Worm (Caenorhabditis elegans) whole organism, L4 larva: ENCODE results near the gene acdh-12.

ENCODE experiments used
- Y105C5A.15 ChIP-seq: fragments of 200-800 bp; sonication (Bioruptor generic); IDR thresholded peaks from 2 replicates; pipeline ENCODE4 v1.3.6; 2022; ENCODE audit warnings: missing genetic modification characterization, missing compliant biosample characterization
- Y48G9A.11 ChIP-seq: fragments of 200-800 bp; sonication (Bioruptor generic); IDR thresholded peaks from 2 replicates; pipeline ENCODE4 v1.3.6; 2022; ENCODE audit warnings: missing genetic modification reagents, missing genetic modification characterization, missing compliant biosample characterization
- Y5F2A.4 ChIP-seq: fragments of 200-800 bp; sonication (Bioruptor generic); optimal IDR thresholded peaks from 2 replicates; lab custom pipeline; 2018; ENCODE audit warnings: mild to moderate bottlenecking, missing genetic modification characterization, missing compliant biosample characterization
- ZK337.2 ChIP-seq: fragments of 200-800 bp; sonication (Bioruptor generic); IDR thresholded peaks from 2 replicates; pipeline ENCODE4 v1.3.6; 2022; ENCODE audit warnings: missing genetic modification reagents, missing genetic modification characterization, missing compliant biosample characterization
- ZK546.5 ChIP-seq, 2 experiments: sonication (generic microtip); optimal IDR thresholded peaks; 2 replicates each; lab custom pipeline; 2017; ENCODE audit warnings: missing biosample characterization in 2 of 2, missing genetic modification characterization in 2 of 2
- aha-1 ChIP-seq: fragments of 150-350 bp; peaks from one replicate; lab custom pipeline; 2014; ENCODE audit warnings: missing biosample characterization, missing genetic modification characterization
- aly-2 ChIP-seq: sonication (generic microtip); optimal IDR thresholded peaks from 2 replicates; lab custom pipeline; 2018; ENCODE audit warnings: missing biosample characterization, missing genetic modification characterization
- arid-1 ChIP-seq: fragments of 200-800 bp; sonication (Bioruptor generic); conservative IDR thresholded peaks from 2 replicates; pipeline ENCODE4 v1.3.6; 2022; ENCODE audit warnings: missing genetic modification reagents, missing genetic modification characterization, missing compliant biosample characterization
- attf-4 ChIP-seq: sonication (generic microtip); optimal IDR thresholded peaks from 3 replicates; lab custom pipeline; 2017; ENCODE audit warnings: missing biosample characterization, missing genetic modification characterization
- ceh-28 ChIP-seq: fragments of 150-350 bp; optimal IDR thresholded peaks from 2 replicates; lab custom pipeline; 2014; ENCODE audit warnings: missing biosample characterization, missing genetic modification reagents, missing genetic modification characterization
- ceh-44 ChIP-seq: fragments of 200-800 bp; sonication (Bioruptor generic); IDR thresholded peaks from 2 replicates; pipeline ENCODE4 v1.3.6; 2022; ENCODE audit warnings: missing genetic modification reagents, missing genetic modification characterization, missing compliant biosample characterization
- cey-2 ChIP-seq: sonication (generic microtip); optimal IDR thresholded peaks from 3 replicates; lab custom pipeline; 2017; ENCODE audit warnings: missing genetic modification characterization, mild to moderate bottlenecking, missing compliant biosample characterization, antibody characterized with exemption, borderline replicate concordance; ENCODE audit not compliant: insufficient read depth
- ctbp-1 ChIP-seq: fragments of 200-800 bp; sonication (Bioruptor generic); IDR thresholded peaks from 2 replicates; pipeline ENCODE4 v1.3.6; 2022; ENCODE audit warnings: missing genetic modification reagents, missing genetic modification characterization, missing compliant biosample characterization
- daf-16 ChIP-seq, 3 experiments: sonication (generic microtip); optimal IDR thresholded peaks; 2 replicates each; lab custom pipeline; 2016 to 2017; ENCODE audit warnings: missing genetic modification characterization in 3 of 3, missing genetic modification reagents in 3 of 3, mild to moderate bottlenecking in 2 of 3, missing compliant biosample characterization in 2 of 3, missing biosample characterization in 1 of 3, moderate library complexity in 1 of 3
- daf-19 ChIP-seq: fragments of 200-800 bp; sonication (Bioruptor generic); conservative IDR thresholded peaks from 2 replicates; pipeline ENCODE4 v1.3.6; 2022; ENCODE audit warnings: missing genetic modification characterization, missing compliant biosample characterization
- dmd-8 ChIP-seq: fragments of 200-800 bp; sonication (Bioruptor generic); IDR thresholded peaks from 2 replicates; pipeline ENCODE4 v1.3.6; 2022; ENCODE audit warnings: missing genetic modification characterization, missing compliant biosample characterization
- dpl-1 ChIP-seq: fragments of 150-350 bp; optimal IDR thresholded peaks from 2 replicates; lab custom pipeline; 2014; ENCODE audit warnings: missing biosample characterization, missing genetic modification reagents, missing genetic modification characterization
- gei-8 ChIP-seq: fragments of 200-800 bp; sonication (Bioruptor generic); optimal IDR thresholded peaks from 2 replicates; lab custom pipeline; 2018; ENCODE audit warnings: mild to moderate bottlenecking, missing genetic modification characterization, missing compliant biosample characterization
- jun-1 ChIP-seq: fragments of 150-350 bp; optimal IDR thresholded peaks from 2 replicates; lab custom pipeline; 2014; ENCODE audit warnings: missing biosample characterization, missing genetic modification reagents, missing genetic modification characterization
- lim-7 ChIP-seq: fragments of 200-800 bp; sonication (Bioruptor generic); IDR thresholded peaks from 2 replicates; pipeline ENCODE4 v1.3.6; 2022; ENCODE audit warnings: missing genetic modification characterization, missing compliant biosample characterization
- lin-13 ChIP-seq: fragments of 150-350 bp; optimal IDR thresholded peaks from 2 replicates; lab custom pipeline; 2014; ENCODE audit warnings: missing biosample characterization, missing genetic modification reagents, missing genetic modification characterization
- lin-39 ChIP-seq: fragments of 150-350 bp; optimal IDR thresholded peaks from 2 replicates; lab custom pipeline; 2014; ENCODE audit warnings: missing biosample characterization, missing genetic modification reagents, missing genetic modification characterization
- lsy-2 ChIP-seq, 2 experiments: fragments of 150-350 bp in 1 of 2; sonication (generic microtip) in 1 of 2; optimal IDR thresholded peaks; 2 replicates each; lab custom pipeline; 2014 to 2017; ENCODE audit warnings: missing biosample characterization in 2 of 2, missing genetic modification characterization in 2 of 2
- madf-9 ChIP-seq: fragments of 200-800 bp; sonication (Bioruptor generic); conservative IDR thresholded peaks from 2 replicates; pipeline ENCODE4 v1.3.6; 2022; ENCODE audit warnings: missing genetic modification reagents, missing genetic modification characterization, missing compliant biosample characterization
- mep-1 ChIP-seq: fragments of 150-350 bp; sonication (generic microtip); optimal IDR thresholded peaks from 3 replicates; lab custom pipeline; 2014; ENCODE audit warnings: missing biosample characterization, missing genetic modification characterization
- mxl-3 ChIP-seq: fragments of 200-800 bp; sonication (Bioruptor generic); optimal IDR thresholded peaks from 2 replicates; lab custom pipeline; 2018; ENCODE audit warnings: mild to moderate bottlenecking, missing genetic modification characterization, missing compliant biosample characterization
- nhr-10 ChIP-seq: fragments of 150-350 bp; optimal IDR thresholded peaks from 2 replicates; lab custom pipeline; 2014; ENCODE audit warnings: missing biosample characterization, missing genetic modification characterization
- nhr-102 ChIP-seq: sonication (generic microtip); optimal IDR thresholded peaks from 2 replicates; lab custom pipeline; 2016; ENCODE audit warnings: mild to moderate bottlenecking, missing genetic modification characterization, moderate library complexity, missing compliant biosample characterization
- nhr-11 ChIP-seq: fragments of 150-350 bp; optimal IDR thresholded peaks from 2 replicates; lab custom pipeline; 2014; ENCODE audit warnings: missing biosample characterization, missing genetic modification characterization
- nhr-237 ChIP-seq: sonication (generic microtip); optimal IDR thresholded peaks from 2 replicates; lab custom pipeline; 2017; ENCODE audit warnings: missing biosample characterization, missing genetic modification characterization
- nhr-25 ChIP-seq: sonication (generic microtip); optimal IDR thresholded peaks from 2 replicates; lab custom pipeline; 2017; ENCODE audit warnings: missing genetic modification characterization, mild to moderate bottlenecking, missing compliant biosample characterization, antibody characterized with exemption, moderate library complexity, borderline replicate concordance; ENCODE audit not compliant: insufficient read depth
- nhr-6 ChIP-seq: fragments of 150-350 bp; optimal IDR thresholded peaks from 2 replicates; lab custom pipeline; 2014; ENCODE audit warnings: missing biosample characterization, missing genetic modification characterization
- nhr-76 ChIP-seq: fragments of 150-350 bp; optimal IDR thresholded peaks from 2 replicates; lab custom pipeline; 2014; ENCODE audit warnings: missing biosample characterization, missing genetic modification characterization
- pha-4 ChIP-seq, 2 experiments: fragments of 150-350 bp in 1 of 2; fragments of 200-800 bp in 1 of 2; sonication (Bioruptor generic) in 1 of 2; IDR thresholded peaks in 1 of 2; optimal IDR thresholded peaks in 1 of 2; 2 replicates each; pipeline versions ENCODE4 v1.3.6 to Lab custom; 2014 to 2022; ENCODE audit warnings: missing genetic modification characterization in 2 of 2, missing genetic modification reagents in 2 of 2, missing biosample characterization in 1 of 2, missing compliant biosample characterization in 1 of 2
- php-3 ChIP-seq: fragments of 200-800 bp; sonication (Bioruptor generic); IDR thresholded peaks from 2 replicates; pipeline ENCODE4 v1.3.6; 2022; ENCODE audit warnings: missing genetic modification reagents, missing genetic modification characterization, missing compliant biosample characterization
- rbr-2 ChIP-seq: sonication (generic microtip); optimal IDR thresholded peaks from 2 replicates; lab custom pipeline; 2016; ENCODE audit warnings: missing genotype, missing genetic modification characterization, missing compliant biosample characterization
- set-16 ChIP-seq: fragments of 200-800 bp; sonication (Bioruptor generic); IDR thresholded peaks from 2 replicates; pipeline ENCODE4 v1.3.6; 2022; ENCODE audit warnings: missing genetic modification reagents, missing genetic modification characterization, missing compliant biosample characterization
- snpc-1.2 ChIP-seq: fragments of 200-800 bp; sonication (Bioruptor generic); IDR thresholded peaks from 2 replicates; pipeline ENCODE4 v1.3.6; 2022; ENCODE audit warnings: missing genetic modification reagents, missing genetic modification characterization, missing compliant biosample characterization
- snpc-4 ChIP-seq: fragments of 150-350 bp; optimal IDR thresholded peaks from 2 replicates; lab custom pipeline; 2014; ENCODE audit warnings: missing biosample characterization, missing genetic modification characterization
- spr-3 ChIP-seq: fragments of 200-800 bp; sonication (Bioruptor generic); optimal IDR thresholded peaks from 2 replicates; lab custom pipeline; 2018; ENCODE audit warnings: mild to moderate bottlenecking, missing genetic modification characterization, missing compliant biosample characterization
- tag-97 ChIP-seq: fragments of 200-800 bp; sonication (Bioruptor generic); IDR thresholded peaks from 2 replicates; pipeline ENCODE4 v1.3.6; 2022; ENCODE audit warnings: missing genetic modification characterization, missing compliant biosample characterization
- tra-1 ChIP-seq: fragments of 200-800 bp; sonication (Bioruptor generic); IDR thresholded peaks from 2 replicates; pipeline ENCODE4 v1.3.6; 2022; ENCODE audit warnings: missing genetic modification reagents, missing genetic modification characterization, missing compliant biosample characterization
- vab-7 ChIP-seq: fragments of 200-800 bp; sonication (Bioruptor generic); IDR thresholded peaks from 2 replicates; pipeline ENCODE4 v1.3.6; 2022; ENCODE audit warnings: missing genetic modification reagents, missing genetic modification characterization, missing compliant biosample characterization
- zag-1 ChIP-seq: fragments of 150-350 bp; optimal IDR thresholded peaks from 2 replicates; lab custom pipeline; 2014; ENCODE audit warnings: missing biosample characterization, missing genetic modification characterization
- zip-11 ChIP-seq: fragments of 200-800 bp; sonication (Bioruptor generic); IDR thresholded peaks from 2 replicates; pipeline ENCODE4 v1.3.6; 2022; ENCODE audit warnings: missing genetic modification characterization, missing compliant biosample characterization
- zip-2 ChIP-seq: fragments of 150-350 bp; optimal IDR thresholded peaks from 2 replicates; lab custom pipeline; 2014; ENCODE audit warnings: missing biosample characterization, missing genetic modification characterization

Gene acdh-12

DNA sequence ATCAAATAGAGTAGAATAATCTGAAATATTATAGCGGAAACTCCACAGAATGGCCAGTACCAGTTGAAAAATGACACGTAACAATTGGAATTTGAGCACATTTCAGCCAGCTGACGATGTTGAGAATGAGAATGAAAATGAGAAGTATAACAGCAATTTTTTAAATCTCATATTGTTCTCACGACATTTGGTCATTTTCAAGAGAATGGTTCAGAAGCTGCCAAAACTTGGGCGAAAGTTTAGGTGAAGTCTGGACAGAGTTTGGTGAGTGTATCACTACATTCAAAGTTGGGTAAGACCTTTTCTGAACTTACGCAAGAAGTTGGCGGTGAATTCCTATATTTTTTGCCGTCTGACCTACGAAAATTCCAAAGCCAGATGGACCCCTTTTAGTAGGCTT is 9.5 kb upstream of the acdh-12 start, which contains the start of gene srd-58:
Gene srd-58 (minus strand): TSS at position 101 of the 400 bp plus-strand sequence.
- TF ChIP-seq Y48G9A.11 (GFP tag; lab: Robert Waterston, UW), result no peak
- no peak for TF ChIP-seq snpc-1.2 (GFP tag; lab: Robert Waterston, UW)
- TF ChIP-seq spr-3 (GFP tag; lab: Kevin White, UChicago), result no peak
- TF ChIP-seq cey-2 (tag; lab: Kevin White, UChicago), result no peak
- no peak for TF ChIP-seq zip-11 (GFP tag; lab: Robert Waterston, UW)
- TF ChIP-seq jun-1 (tag; lab: Kevin White, UChicago), result no peak
- no peak for TF ChIP-seq lin-13 (GFP tag; lab: Kevin White, UChicago)
- TF ChIP-seq gei-8 (GFP tag; lab: Kevin White, UChicago), result no peak
- TF ChIP-seq zip-2, result no peak
- no peak for TF ChIP-seq ZK546.5 (tag; optimal IDR thresholded peaks at IDR 0.05; lab: Kevin White, UChicago)
- TF ChIP-seq zag-1 (tag; lab: Kevin White, UChicago), result no peak
- no peak for TF ChIP-seq lsy-2 (tag; optimal IDR thresholded peaks at IDR 0.05; lab: Kevin White, UChicago)
- TF ChIP-seq nhr-6 (tag; lab: Kevin White, UChicago), result no peak
- no peak for TF ChIP-seq aha-1 (tag; lab: Kevin White, UChicago)
- TF ChIP-seq lin-39 (tag; lab: Kevin White, UChicago), result no peak
- no peak for TF ChIP-seq daf-16 (GFP tag; optimal IDR thresholded peaks at IDR 0.05; lab: Kevin White, UChicago)
- TF ChIP-seq daf-16 (tag; optimal IDR thresholded peaks at IDR 0.05; lab: Kevin White, UChicago), result no peak

DNA sequence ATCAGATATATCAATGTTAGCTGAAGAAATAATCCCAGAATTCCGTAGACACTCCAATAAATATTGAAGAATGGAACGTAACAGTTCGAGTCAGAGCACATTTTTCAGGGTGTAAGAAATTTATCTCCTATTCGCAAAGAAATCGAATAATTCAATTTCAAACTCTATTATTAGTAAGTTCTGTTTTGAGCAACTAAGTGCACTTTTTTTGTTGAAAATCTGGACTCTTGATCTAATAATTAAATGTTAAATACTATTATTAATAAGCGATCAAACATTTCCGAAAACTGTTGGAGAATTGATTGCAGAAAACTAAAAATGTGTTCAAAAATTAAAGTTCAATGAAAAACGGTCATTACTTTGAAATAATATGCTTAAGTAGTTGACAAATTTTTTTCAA is 7.7 kb upstream of the acdh-12 start, which contains the start of gene srd-56:
Gene srd-56 (minus strand): TSS at position 101 of the 400 bp plus-strand sequence.
- TF ChIP-seq Y105C5A.15 (GFP tag; lab: Robert Waterston, UW) (no peak), php-3 (GFP tag; lab: Robert Waterston, UW) (no peak), attf-4 (tag; lab: Kevin White, UChicago) (no peak), nhr-11 (tag; lab: Kevin White, UChicago) (no peak), ctbp-1 (GFP tag; lab: Robert Waterston, UW) (no peak), pha-4 (GFP tag; IDR thresholded peaks at IDR 0.05; lab: Robert Waterston, UW) (no peak), pha-4 (tag; optimal IDR thresholded peaks at IDR 0.05; lab: Kevin White, UChicago) (no peak), ceh-28 (tag; lab: Kevin White, UChicago) (no peak), snpc-1.2 (GFP tag; lab: Robert Waterston, UW) (no peak), dmd-8 (GFP tag; lab: Robert Waterston, UW) (no peak), madf-9 (GFP tag; lab: Robert Waterston, UW) (no peak), ceh-44 (GFP tag; lab: Robert Waterston, UW) (no peak)

ce11 chrII:7200051-7200599 is 4.7 kb upstream of the acdh-12 start, which contains the start of gene pcrg-1:
pcrg-1 (plus strand) TSS chrII:7200549.
- TF ChIP-seq ceh-28 (tag; lab: Kevin White, UChicago) (no peak), mxl-3 (GFP tag; lab: Kevin White, UChicago) (peak; percentile 85), arid-1 (GFP tag; lab: Robert Waterston, UW) (peak; percentile 93), set-16 (no peak; the same call in none of the 2 replicates), nhr-237 (tag; lab: Kevin White, UChicago) (no peak), mep-1 (tag; lab: Kevin White, UChicago) (peak; percentile 61), daf-19 (GFP tag; lab: Robert Waterston, UW) (peak; percentile 63; the same call in 1 of the 2 replicates), zip-2 (peak; percentile 35), nhr-102 (tag; lab: Kevin White, UChicago) (peak; percentile 59), ZK337.2 (peak; percentile 21), nhr-76 (no peak), lin-13 (GFP tag; lab: Kevin White, UChicago) (peak; percentile 64), Y5F2A.4 (GFP tag; lab: Kevin White, UChicago) (peak; percentile 82), vab-7 (GFP tag; lab: Robert Waterston, UW) (peak; percentile 93), lin-39 (tag; lab: Kevin White, UChicago) (no peak), zag-1 (tag; lab: Kevin White, UChicago) (no peak), dpl-1 (GFP tag; lab: Kevin White, UChicago) (peak; percentile 50), nhr-10 (no peak), nhr-25 (tag; lab: Kevin White, UChicago) (peak; percentile 69), lim-7 (GFP tag; lab: Robert Waterston, UW) (peak; percentile 89), snpc-4 (tag; lab: Kevin White, UChicago) (peak; percentile 95), tag-97 (no peak), tra-1 (GFP tag; lab: Robert Waterston, UW) (peak; percentile 83), rbr-2 (tag; lab: Kevin White, UChicago) (peak; percentile 74), aly-2 (no peak)
